Worm (Caenorhabditis elegans) whole organism, L3 larva: Measurements from ENCODE around the gene lin-54.

Experiments used
- R02D3.7 ChIP-seq: fragments of 150-350 bp; optimal IDR thresholded peaks from 2 replicates; lab custom pipeline; 2014; ENCODE audit warnings: missing biosample characterization, missing genetic modification characterization
- aly-2 ChIP-seq: fragments of 150-350 bp; optimal IDR thresholded peaks from 2 replicates; lab custom pipeline; 2014; ENCODE audit warnings: missing biosample characterization, missing genetic modification characterization
- ama-1 ChIP-seq: fragments of 150-350 bp; optimal IDR thresholded peaks from 2 replicates; lab custom pipeline; 2018
- ceh-28 ChIP-seq: fragments of 150-350 bp; optimal IDR thresholded peaks from 2 replicates; lab custom pipeline; 2014; ENCODE audit warnings: missing biosample characterization, missing genetic modification reagents, missing genetic modification characterization
- ceh-82 ChIP-seq: fragments of 150-350 bp; optimal IDR thresholded peaks from 2 replicates; lab custom pipeline; 2014; ENCODE audit warnings: missing biosample characterization, missing genetic modification characterization
- ceh-9 ChIP-seq: sonication (generic microtip); optimal IDR thresholded peaks from 2 replicates; lab custom pipeline; 2018; ENCODE audit warnings: missing biosample characterization, missing genetic modification characterization
- daf-12 ChIP-seq: fragments of 150-350 bp; optimal IDR thresholded peaks from 2 replicates; lab custom pipeline; 2014; ENCODE audit warnings: missing biosample characterization, missing genetic modification reagents, missing genetic modification characterization
- egl-27 ChIP-seq: sonication (generic microtip); optimal IDR thresholded peaks from 4 replicates; lab custom pipeline; 2017; ENCODE audit warnings: missing biosample characterization, missing genetic modification reagents, missing genetic modification characterization
- egl-5 ChIP-seq: fragments of 150-350 bp; optimal IDR thresholded peaks from 2 replicates; lab custom pipeline; 2017; ENCODE audit warnings: missing biosample characterization, missing genetic modification reagents, missing genetic modification characterization, inconsistent platforms
- elt-1 ChIP-seq: fragments of 150-350 bp; optimal IDR thresholded peaks from 2 replicates; lab custom pipeline; 2014; ENCODE audit warnings: missing biosample characterization, missing genetic modification characterization
- elt-2 ChIP-seq: sonication (generic microtip); optimal IDR thresholded peaks from 2 replicates; lab custom pipeline; 2016; ENCODE audit warnings: missing genetic modification reagents, mild to moderate bottlenecking, missing genetic modification characterization, missing compliant biosample characterization
- elt-3 ChIP-seq, 3 experiments: fragments of 150-350 bp in 1 of 3; sonication (generic microtip) in 2 of 3; optimal IDR thresholded peaks; 2 replicates in 2 of 3; 4 replicates in 1 of 3; lab custom pipeline; 2014 to 2017; ENCODE audit warnings: missing biosample characterization in 3 of 3, missing genetic modification characterization in 3 of 3
- eor-1 ChIP-seq, 2 experiments: fragments of 150-350 bp; optimal IDR thresholded peaks; 2 replicates each; lab custom pipeline; 2014 to 2018; ENCODE audit warnings: missing biosample characterization in 2 of 2, missing genetic modification characterization in 2 of 2
- fkh-10 ChIP-seq: sonication (generic microtip); optimal IDR thresholded peaks from 2 replicates; lab custom pipeline; 2017; ENCODE audit warnings: missing biosample characterization, missing genetic modification reagents, missing genetic modification characterization
- fkh-2 ChIP-seq: fragments of 150-350 bp; optimal IDR thresholded peaks from 2 replicates; lab custom pipeline; 2014; ENCODE audit warnings: missing biosample characterization, missing genetic modification reagents, missing genetic modification characterization
- fos-1 ChIP-seq: fragments of 150-350 bp; optimal IDR thresholded peaks from 2 replicates; lab custom pipeline; 2014; ENCODE audit warnings: missing biosample characterization, missing genetic modification characterization
- hmg-11 ChIP-seq: sonication (generic microtip); optimal IDR thresholded peaks from 2 replicates; lab custom pipeline; 2016; ENCODE audit warnings: missing genetic modification characterization, missing compliant biosample characterization
- jun-1 ChIP-seq: fragments of 150-350 bp; optimal IDR thresholded peaks from 2 replicates; lab custom pipeline; 2014; ENCODE audit warnings: missing biosample characterization, missing genetic modification reagents, missing genetic modification characterization
- lin-15B ChIP-seq: fragments of 150-350 bp; optimal IDR thresholded peaks from 2 replicates; lab custom pipeline; 2014; ENCODE audit warnings: missing biosample characterization, missing genetic modification characterization
- lin-39 ChIP-seq: fragments of 150-350 bp; optimal IDR thresholded peaks from 2 replicates; lab custom pipeline; 2018; ENCODE audit warnings: missing biosample characterization, missing genetic modification reagents, missing genetic modification characterization
- lsy-12 ChIP-seq: sonication (generic microtip); optimal IDR thresholded peaks from 2 replicates; lab custom pipeline; 2016; ENCODE audit warnings: mild to moderate bottlenecking, missing genetic modification characterization, missing compliant biosample characterization
- mdl-1 ChIP-seq: fragments of 150-350 bp; optimal IDR thresholded peaks from 2 replicates; lab custom pipeline; 2014; ENCODE audit warnings: missing biosample characterization, missing genetic modification characterization
- nfya-1 ChIP-seq: sonication (generic microtip); optimal IDR thresholded peaks from 2 replicates; lab custom pipeline; 2017; ENCODE audit warnings: missing genetic modification characterization, mild to moderate bottlenecking, missing compliant biosample characterization, antibody characterized with exemption, moderate library complexity; ENCODE audit not compliant: insufficient read depth
- nhr-11 ChIP-seq: fragments of 150-350 bp; optimal IDR thresholded peaks from 2 replicates; lab custom pipeline; 2014; ENCODE audit warnings: missing biosample characterization, missing genetic modification characterization
- nhr-12 ChIP-seq: fragments of 150-350 bp; optimal IDR thresholded peaks from 2 replicates; lab custom pipeline; 2014; ENCODE audit warnings: missing biosample characterization, missing genetic modification characterization
- nhr-23 ChIP-seq: fragments of 150-350 bp; optimal IDR thresholded peaks from 2 replicates; lab custom pipeline; 2014; ENCODE audit warnings: missing biosample characterization, missing genetic modification reagents, missing genetic modification characterization
- nhr-28 ChIP-seq: fragments of 150-350 bp; optimal IDR thresholded peaks from 2 replicates; lab custom pipeline; 2014; ENCODE audit warnings: missing biosample characterization, missing genetic modification characterization
- nhr-76 ChIP-seq: fragments of 150-350 bp; sonication (generic microtip); optimal IDR thresholded peaks from 5 replicates; lab custom pipeline; 2014; ENCODE audit warnings: missing biosample characterization, missing genetic modification characterization
- pha-4 ChIP-seq: fragments of 150-350 bp; optimal IDR thresholded peaks from 2 replicates; lab custom pipeline; 2014; ENCODE audit warnings: missing biosample characterization, missing genetic modification reagents, missing genetic modification characterization
- pqm-1 ChIP-seq: fragments of 150-350 bp; optimal IDR thresholded peaks from 2 replicates; lab custom pipeline; 2017; ENCODE audit warnings: missing biosample characterization, missing genetic modification characterization, inconsistent platforms
- skn-1 ChIP-seq: fragments of 150-350 bp; optimal IDR thresholded peaks from 2 replicates; lab custom pipeline; 2014; ENCODE audit warnings: missing biosample characterization, missing genetic modification characterization
- snpc-4 ChIP-seq: fragments of 150-350 bp; optimal IDR thresholded peaks from 2 replicates; lab custom pipeline; 2014; ENCODE audit warnings: missing biosample characterization, missing genetic modification characterization
- tbx-2 ChIP-seq: sonication (generic microtip); optimal IDR thresholded peaks from 2 replicates; lab custom pipeline; 2016; ENCODE audit warnings: mild to moderate bottlenecking, missing genetic modification characterization, missing compliant biosample characterization
- unc-62 ChIP-seq: fragments of 150-350 bp; sonication (generic microtip); optimal IDR thresholded peaks from 4 replicates; lab custom pipeline; 2014; ENCODE audit warnings: missing biosample characterization, missing genetic modification reagents, missing genetic modification characterization
- zag-1 ChIP-seq: fragments of 150-350 bp; optimal IDR thresholded peaks from 2 replicates; lab custom pipeline; 2014; ENCODE audit warnings: missing biosample characterization, missing genetic modification characterization

Gene lin-54

DNA sequence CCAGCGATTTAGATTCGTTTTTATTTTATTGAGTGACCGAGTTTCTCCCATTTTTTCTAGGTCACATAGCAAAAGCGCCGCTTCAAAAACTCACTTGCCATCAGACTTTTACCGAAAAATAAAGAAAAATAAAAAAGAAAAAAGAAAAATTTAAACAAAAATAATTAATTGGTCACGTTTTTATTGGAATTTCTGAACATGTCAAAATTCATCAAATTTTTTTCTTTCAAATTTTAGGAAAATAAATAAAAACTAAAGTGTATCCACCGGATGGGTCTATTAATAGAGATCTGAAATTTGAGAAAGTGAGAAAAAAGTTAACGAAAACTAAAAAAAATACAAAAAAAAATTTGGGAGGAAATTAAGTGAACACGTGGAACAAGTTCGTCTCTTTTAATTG lies 31.3 kb upstream of the lin-54 start, which contains the start of gene C48D1.9:
TSS of gene C48D1.9 (minus strand) at position 101 of the 400 bp plus-strand sequence.
- no peak for TF ChIP-seq nhr-28 (tag; lab: Kevin White, UChicago)
- no peak for TF ChIP-seq ceh-28 (tag; lab: Kevin White, UChicago)
- no peak for TF ChIP-seq nhr-12
- TF ChIP-seq egl-5 (tag; lab: Kevin White, UChicago): no peak
- TF ChIP-seq fkh-2 (tag; lab: Kevin White, UChicago): no peak
- no peak for TF ChIP-seq egl-27 (tag; lab: Kevin White, UChicago)
- no peak for TF ChIP-seq unc-62 (GFP tag; lab: Kevin White, UChicago)
- no peak for TF ChIP-seq elt-3 (tag; optimal IDR thresholded peaks at IDR 0.05; lab: Kevin White, UChicago)
- TF ChIP-seq pqm-1 (tag; lab: Kevin White, UChicago): no peak
- no peak for TF ChIP-seq lsy-12
- TF ChIP-seq aly-2 (tag; lab: Kevin White, UChicago): no peak
- TF ChIP-seq fkh-10 (GFP tag; lab: Kevin White, UChicago): no peak
- TF ChIP-seq nhr-23 (tag; lab: Kevin White, UChicago): no peak
- no peak for TF ChIP-seq snpc-4 (tag; lab: Kevin White, UChicago)
- TF ChIP-seq jun-1 (tag; lab: Kevin White, UChicago): no peak
- TF ChIP-seq fos-1 (tag; lab: Kevin White, UChicago): no peak
- no peak for TF ChIP-seq mdl-1 (tag; lab: Kevin White, UChicago)
- no peak for TF ChIP-seq zag-1 (tag; lab: Kevin White, UChicago)

DNA sequence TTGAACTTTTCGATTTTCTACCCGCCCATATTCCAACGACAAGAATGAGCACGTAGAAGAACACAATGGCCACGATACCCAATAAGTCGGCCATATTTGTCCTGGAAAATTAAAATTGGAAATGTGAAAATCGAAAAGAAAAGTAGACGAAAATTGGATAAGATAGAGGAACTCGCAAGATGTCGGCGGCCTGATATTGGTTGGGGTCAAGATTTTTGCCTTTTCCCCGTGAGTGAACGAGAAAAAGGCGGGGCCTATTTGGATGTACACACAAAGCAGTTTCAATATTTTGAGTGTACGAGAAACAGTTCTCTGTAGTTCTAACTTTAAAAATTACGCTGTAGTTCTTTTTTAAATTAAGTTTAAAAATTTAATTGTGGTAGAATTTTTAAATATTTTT lies 26.4 kb upstream of the lin-54 start, which contains the start of gene cho-1:
TSS of gene cho-1 (minus strand) at position 101 of the 400 bp plus-strand sequence.
- TF ChIP-seq hmg-11 (tag; lab: Kevin White, UChicago) (no peak), R02D3.7 (tag; lab: Kevin White, UChicago) (no peak), snpc-4 (tag; lab: Kevin White, UChicago) (no peak), elt-2 (tag; lab: Kevin White, UChicago) (no peak), daf-12 (tag; lab: Kevin White, UChicago) (no peak), tbx-2 (tag; lab: Kevin White, UChicago) (no peak), eor-1 (tag; optimal IDR thresholded peaks at IDR 0.05; lab: Kevin White, UChicago) (no peak), nhr-11 (no peak), unc-62 (GFP tag; lab: Kevin White, UChicago) (no peak), nhr-76 (tag; lab: Kevin White, UChicago) (no peak), elt-1 (tag; lab: Kevin White, UChicago) (no peak), nhr-28 (tag; lab: Kevin White, UChicago) (no peak), fkh-2 (tag; lab: Kevin White, UChicago) (no peak)

DNA sequence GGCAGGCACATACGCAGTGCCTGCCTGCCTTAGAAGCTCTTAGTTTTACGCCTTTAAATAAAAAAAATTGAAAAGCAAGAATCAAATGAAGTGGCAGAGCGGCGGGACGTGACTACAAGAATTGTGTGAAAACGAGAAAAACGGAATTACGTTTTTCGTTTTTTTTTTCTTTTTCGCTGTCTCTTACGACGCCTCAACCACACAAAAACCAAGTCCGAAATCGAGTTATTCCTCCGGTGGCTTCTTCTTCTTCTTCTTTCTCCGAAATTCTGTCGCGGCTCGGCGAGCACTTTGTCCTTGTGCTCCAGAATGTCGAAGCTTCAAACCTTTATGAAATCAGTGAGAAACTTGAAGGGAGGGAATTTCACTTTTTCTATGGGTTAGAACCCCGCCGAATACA lies 20.2 kb upstream of the lin-54 start:
- TF ChIP-seq fkh-10 (GFP tag; lab: Kevin White, UChicago) (peak; percentile 24), skn-1 (tag; lab: Kevin White, UChicago) (no peak), ceh-28 (tag; lab: Kevin White, UChicago) (no peak)

DNA sequence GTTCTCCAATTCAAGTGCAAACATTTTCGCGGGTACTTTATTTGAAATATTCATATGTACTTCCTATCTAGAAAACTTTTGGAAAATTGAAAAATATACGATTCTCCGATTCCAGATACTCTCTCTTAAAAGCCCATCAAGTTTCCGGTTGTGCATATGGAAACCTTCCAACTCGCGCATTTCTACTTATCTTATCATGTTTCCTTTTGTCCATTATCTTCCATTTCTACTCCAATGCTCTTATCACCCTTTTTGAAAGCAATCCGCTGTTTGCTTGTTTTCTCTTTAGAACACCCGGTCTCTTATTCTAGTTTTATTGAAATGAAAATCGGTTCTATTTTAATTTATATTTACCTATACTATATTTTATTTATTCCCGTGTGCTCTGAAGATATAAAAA lies 19.2 kb upstream of the lin-54 start, which contains the start of gene C48D1.5:
TSS of gene C48D1.5 (plus strand) at position 301 of the 400 bp plus-strand sequence.
- TF ChIP-seq pqm-1 (tag; lab: Kevin White, UChicago) (no peak), elt-2 (tag; lab: Kevin White, UChicago) (peak; percentile 16)

DNA sequence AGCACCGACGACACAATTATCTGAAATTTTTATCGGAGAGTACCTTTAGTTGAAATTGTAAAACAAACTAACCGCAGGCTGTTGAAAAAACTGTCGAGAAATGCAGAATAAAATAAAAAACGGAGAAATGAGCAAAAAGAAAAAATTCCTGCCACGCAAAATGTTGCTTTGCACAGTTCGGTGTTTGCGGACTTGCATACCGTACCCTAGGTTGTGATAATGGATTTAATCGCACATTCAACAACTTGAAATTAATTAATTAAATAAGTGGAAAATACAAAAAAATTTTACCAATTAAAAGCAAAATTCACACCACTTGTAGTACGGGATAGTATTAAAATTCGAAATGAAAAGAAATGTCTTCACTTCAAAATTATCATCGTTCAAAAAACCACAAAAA lies 9.5 kb upstream of the lin-54 start:
- TF ChIP-seq ceh-82 (tag; lab: Kevin White, UChicago) (no peak), ceh-9 (tag; lab: Kevin White, UChicago) (no peak), lin-39 (tag; lab: Kevin White, UChicago) (peak; percentile 41), lin-15B (peak; percentile 60), aly-2 (tag; lab: Kevin White, UChicago) (no peak), unc-62 (GFP tag; lab: Kevin White, UChicago) (no peak), lsy-12 (no peak), fkh-10 (GFP tag; lab: Kevin White, UChicago) (no peak), fos-1 (tag; lab: Kevin White, UChicago) (no peak), ama-1 (lab: Kevin White, UChicago) (no peak), pha-4 (tag; lab: Kevin White, UChicago) (peak; percentile 71), nfya-1 (peak; percentile 80), jun-1 (tag; lab: Kevin White, UChicago) (no peak)
